Fruit fly (Drosophila melanogaster) whole organism, embryonic: Measurements from ENCODE around the gene CG6739.
A peak's percentile ranks its signal among the peaks of the same experiment; 100 is the strongest.

Source experiments
- Atf3 ChIP-seq: fragments of 200-800 bp; sonication (Bioruptor generic); optimal IDR thresholded peaks from 3 replicates; lab custom pipeline; 2016; ENCODE audit warnings: missing biosample characterization, missing genetic modification characterization
- BEAF-32 ChIP-seq: fragments of 200-800 bp; sonication (Bioruptor generic); optimal IDR thresholded peaks from 3 replicates; lab custom pipeline; 2017; ENCODE audit warnings: missing biosample characterization, missing genetic modification characterization, mild to moderate bottlenecking, moderate library complexity, missing genetic modification reagents
- Bgb ChIP-seq: fragments of 200-800 bp; sonication (Bioruptor generic); IDR thresholded peaks from 2 replicates; pipeline ENCODE4 v1.3.6; 2022; ENCODE audit warnings: missing biosample characterization, missing genetic modification characterization; ENCODE audit not compliant: partially characterized antibody
- CG10147 ChIP-seq: fragments of 200-800 bp; sonication (Bioruptor generic); optimal IDR thresholded peaks from 2 replicates; lab custom pipeline; 2019; ENCODE audit warnings: missing biosample characterization, mild to moderate bottlenecking, missing genetic modification characterization, moderate library complexity
- CG13296 ChIP-seq: fragments of 200-800 bp; sonication (Bioruptor generic); optimal IDR thresholded peaks from 3 replicates; lab custom pipeline; 2018; ENCODE audit warnings: missing biosample characterization, mild to moderate bottlenecking, missing genetic modification characterization
- CG16815 ChIP-seq: fragments of 200-800 bp; sonication (Bioruptor generic); optimal IDR thresholded peaks from 3 replicates; lab custom pipeline; 2017; ENCODE audit warnings: missing biosample characterization, mild to moderate bottlenecking, missing genetic modification characterization
- CG17612 ChIP-seq: fragments of 200-800 bp; sonication (Bioruptor generic); IDR thresholded peaks from 2 replicates; pipeline ENCODE4 v1.3.6; 2022; ENCODE audit warnings: missing biosample characterization, missing genetic modification characterization
- CG2120 ChIP-seq: fragments of 200-800 bp; sonication (Bioruptor generic); optimal IDR thresholded peaks from 3 replicates; lab custom pipeline; 2016; ENCODE audit warnings: missing biosample characterization, missing genetic modification characterization
- CG2712 ChIP-seq: fragments of 200-800 bp; optimal IDR thresholded peaks from 3 replicates; lab custom pipeline; 2019; ENCODE audit warnings: missing biosample characterization, mild to moderate bottlenecking, missing genetic modification characterization, moderate library complexity
- CG31441 ChIP-seq: fragments of 200-800 bp; sonication (Bioruptor generic); IDR thresholded peaks from 2 replicates; pipeline ENCODE4 v1.3.6; 2022; ENCODE audit warnings: missing biosample characterization, missing genetic modification characterization
- CG7928 ChIP-seq: fragments of 200-800 bp; sonication (Bioruptor generic); optimal IDR thresholded peaks from 2 replicates; lab custom pipeline; 2017; ENCODE audit warnings: missing biosample characterization, mild to moderate bottlenecking, missing genetic modification characterization
- CG7963 ChIP-seq: fragments of 200-800 bp; sonication (Bioruptor generic); IDR thresholded peaks from 3 replicates; pipeline ENCODE4 v1.3.6; 2022; ENCODE audit warnings: missing biosample characterization, missing genetic modification characterization; ENCODE audit not compliant: partially characterized antibody
- CG8944 ChIP-seq: fragments of 200-800 bp; sonication (Bioruptor generic); optimal IDR thresholded peaks from 3 replicates; lab custom pipeline; 2016; ENCODE audit warnings: missing biosample characterization, missing genetic modification characterization
- CG9609 ChIP-seq: fragments of 200-800 bp; sonication (Bioruptor generic); optimal IDR thresholded peaks from 3 replicates; lab custom pipeline; 2016; ENCODE audit warnings: missing biosample characterization, missing genetic modification characterization
- CG9797 ChIP-seq: fragments of 200-800 bp; sonication (Bioruptor generic); optimal IDR thresholded peaks from 3 replicates; lab custom pipeline; 2018; ENCODE audit warnings: missing biosample characterization, mild to moderate bottlenecking, missing genetic modification characterization
- Camta ChIP-seq: fragments of 200-800 bp; sonication (Bioruptor generic); optimal IDR thresholded peaks from 2 replicates; lab custom pipeline; 2016; ENCODE audit warnings: missing biosample characterization, missing genetic modification characterization
- D ChIP-seq, 2 experiments: fragments of 200-800 bp in 1 of 2; fragments of >200 bp in 1 of 2; sonication (Bioruptor generic) in 1 of 2; optimal IDR thresholded peaks; 2 replicates in 1 of 2; 3 replicates in 1 of 2; lab custom pipeline; 2017; ENCODE audit warnings: mild to moderate bottlenecking in 1 of 2, missing biosample characterization in 1 of 2, missing genetic modification characterization in 1 of 2, missing genetic modification reagents in 1 of 2
- D19A ChIP-seq: fragments of 200-800 bp; optimal IDR thresholded peaks from 3 replicates; lab custom pipeline; 2019; ENCODE audit warnings: missing biosample characterization, mild to moderate bottlenecking, missing genetic modification characterization, moderate library complexity
- Dip2 ChIP-seq: fragments of 200-800 bp; sonication (Bioruptor generic); IDR thresholded peaks from 2 replicates; pipeline ENCODE4 v1.3.6; 2022; ENCODE audit warnings: missing biosample characterization, missing genetic modification characterization
- Dp ChIP-seq: fragments of 200-800 bp; sonication (Bioruptor generic); optimal IDR thresholded peaks from 2 replicates; lab custom pipeline; 2018; ENCODE audit warnings: missing biosample characterization, mild to moderate bottlenecking, missing genetic modification characterization, moderate library complexity
- E2f2 ChIP-seq: fragments of 200-800 bp; sonication (Bioruptor generic); IDR thresholded peaks from 2 replicates; pipeline ENCODE4 v1.3.6; 2022; ENCODE audit warnings: missing biosample characterization, missing genetic modification characterization
- Eip74EF ChIP-seq, 2 experiments: fragments of 200-800 bp in 1 of 2; fragments of >200 bp in 1 of 2; sonication (Bioruptor generic) in 1 of 2; optimal IDR thresholded peaks; 2 replicates each; lab custom pipeline; 2017 to 2019; ENCODE audit warnings: missing biosample characterization in 2 of 2, missing genetic modification characterization in 2 of 2, mild to moderate bottlenecking in 1 of 2, moderate library complexity in 1 of 2
- Elba2 ChIP-seq: fragments of 200-800 bp; sonication (Bioruptor generic); optimal IDR thresholded peaks from 3 replicates; lab custom pipeline; 2016; ENCODE audit warnings: missing biosample characterization, missing genetic modification characterization
- HLH3B ChIP-seq: fragments of 200-800 bp; sonication (Bioruptor generic); IDR thresholded peaks from 2 replicates; pipeline ENCODE4 v1.3.6; 2022; ENCODE audit warnings: missing biosample characterization, missing genetic modification characterization
- Hr39 ChIP-seq: fragments of >200 bp; optimal IDR thresholded peaks from 2 replicates; lab custom pipeline; 2017
- Jarid2 ChIP-seq: fragments of 200-800 bp; sonication (Bioruptor generic); optimal IDR thresholded peaks from 3 replicates; lab custom pipeline; 2017; ENCODE audit warnings: mild to moderate bottlenecking, missing biosample characterization, missing genetic modification reagents, missing genetic modification characterization
- Lhr ChIP-seq: fragments of 200-800 bp; sonication (Bioruptor generic); optimal IDR thresholded peaks from 3 replicates; lab custom pipeline; 2017; ENCODE audit warnings: mild to moderate bottlenecking, missing biosample characterization, missing genetic modification reagents, missing genetic modification characterization
- Nf-YB ChIP-seq: fragments of 200-800 bp; sonication (Bioruptor generic); optimal IDR thresholded peaks from 3 replicates; lab custom pipeline; 2019; ENCODE audit warnings: missing biosample characterization, mild to moderate bottlenecking, missing genetic modification characterization, moderate library complexity
- Oli ChIP-seq: fragments of 200-800 bp; sonication (Bioruptor generic); optimal IDR thresholded peaks from 2 replicates; lab custom pipeline; 2018; ENCODE audit warnings: missing biosample characterization, mild to moderate bottlenecking, missing genetic modification characterization, moderate library complexity
- PHDP ChIP-seq: fragments of 200-800 bp; sonication (Bioruptor generic); optimal IDR thresholded peaks from 3 replicates; lab custom pipeline; 2018; ENCODE audit warnings: missing biosample characterization, mild to moderate bottlenecking, missing genetic modification characterization, moderate library complexity
- Ptx1 ChIP-seq: fragments of 200-800 bp; sonication (Bioruptor generic); IDR thresholded peaks from 2 replicates; pipeline ENCODE4 v1.3.6; 2022; ENCODE audit warnings: missing biosample characterization, missing genetic modification characterization
- Sox100B ChIP-seq: fragments of 200-800 bp; sonication (Bioruptor generic); optimal IDR thresholded peaks from 3 replicates; lab custom pipeline; 2018; ENCODE audit warnings: missing biosample characterization, mild to moderate bottlenecking, missing genetic modification characterization
- Tbp ChIP-seq: fragments of >200 bp; optimal IDR thresholded peaks from 2 replicates; lab custom pipeline; 2018; ENCODE audit warnings: missing biosample characterization, missing genetic modification characterization
- btn ChIP-seq: fragments of 200-800 bp; sonication (Bioruptor generic); optimal IDR thresholded peaks from 2 replicates; lab custom pipeline; 2016; ENCODE audit warnings: missing biosample characterization, missing genetic modification characterization
- cwo ChIP-seq: fragments of 200-800 bp; sonication (Bioruptor generic); optimal IDR thresholded peaks from 3 replicates; lab custom pipeline; 2017; ENCODE audit warnings: missing biosample characterization, missing genetic modification characterization, mild to moderate bottlenecking, moderate library complexity, missing genetic modification reagents
- eve ChIP-seq, 2 experiments: fragments of >200 bp; optimal IDR thresholded peaks; 2 replicates each; lab custom pipeline; 2017; ENCODE audit warnings: missing biosample characterization in 2 of 2, missing genetic modification characterization in 2 of 2
- exex ChIP-seq: fragments of 200-800 bp; sonication (Bioruptor generic); optimal IDR thresholded peaks from 4 replicates; lab custom pipeline; 2018; ENCODE audit warnings: missing biosample characterization, mild to moderate bottlenecking, missing genetic modification characterization, moderate library complexity
- hkb ChIP-seq, 2 experiments: fragments of 200-800 bp in 1 of 2; fragments of >200 bp in 1 of 2; sonication (Bioruptor generic) in 1 of 2; IDR thresholded peaks in 1 of 2; optimal IDR thresholded peaks in 1 of 2; 2 replicates each; pipeline versions ENCODE4 v1.3.6 to Lab custom; 2017 to 2022; ENCODE audit warnings: missing biosample characterization in 1 of 2, missing genetic modification characterization in 1 of 2
- lmd ChIP-seq: fragments of 200-800 bp; sonication (Bioruptor generic); IDR thresholded peaks from 2 replicates; pipeline ENCODE4 v1.3.6; 2022; ENCODE audit warnings: missing biosample characterization, missing genetic modification characterization
- mld ChIP-seq: fragments of 200-800 bp; sonication (Bioruptor generic); IDR thresholded peaks from 3 replicates; pipeline ENCODE4 v1.3.6; 2022; ENCODE audit warnings: missing biosample characterization, missing genetic modification characterization; ENCODE audit not compliant: partially characterized antibody
- phol ChIP-seq: fragments of 200-800 bp; sonication (Bioruptor generic); optimal IDR thresholded peaks from 3 replicates; lab custom pipeline; 2018; ENCODE audit warnings: missing biosample characterization, mild to moderate bottlenecking, missing genetic modification characterization, moderate library complexity
- prd ChIP-seq, 3 experiments: fragments of >200 bp in 2 of 3; fragments of 200-800 bp in 1 of 3; sonication (Bioruptor generic) in 1 of 3; optimal IDR thresholded peaks in 2 of 3; IDR thresholded peaks in 1 of 3; 2 replicates in 2 of 3; 3 replicates in 1 of 3; pipeline versions ENCODE4 v1.3.6 to Lab custom; 2017 to 2022; ENCODE audit warnings: missing biosample characterization in 1 of 3, missing genetic modification characterization in 1 of 3
- psq ChIP-seq: fragments of 200-800 bp; sonication (Bioruptor generic); optimal IDR thresholded peaks from 2 replicates; lab custom pipeline; 2017; ENCODE audit warnings: missing biosample characterization, missing genetic modification characterization
- ssp ChIP-seq: fragments of 200-800 bp; sonication (Bioruptor generic); IDR thresholded peaks from 2 replicates; pipeline ENCODE4 v1.3.6; 2022; ENCODE audit warnings: missing biosample characterization, missing genetic modification characterization
- tio ChIP-seq: fragments of 200-800 bp; sonication (Bioruptor generic); optimal IDR thresholded peaks from 2 replicates; lab custom pipeline; 2017; ENCODE audit warnings: missing biosample characterization, missing genetic modification characterization, inconsistent platforms
- tna ChIP-seq: fragments of 200-800 bp; sonication (Bioruptor generic); IDR thresholded peaks from 2 replicates; pipeline ENCODE4 v1.3.6; 2022; ENCODE audit warnings: missing biosample characterization, missing genetic modification characterization; ENCODE audit not compliant: partially characterized antibody
- tx ChIP-seq: fragments of 200-800 bp; sonication (Bioruptor generic); optimal IDR thresholded peaks from 2 replicates; lab custom pipeline; 2016; ENCODE audit warnings: missing biosample characterization, missing genetic modification characterization
- usp ChIP-seq: fragments of >200 bp; optimal IDR thresholded peaks from 2 replicates; lab custom pipeline; 2017; ENCODE audit warnings: missing biosample characterization, missing genetic modification characterization
- vfl ChIP-seq: fragments of 200-800 bp; sonication (Bioruptor generic); optimal IDR thresholded peaks from 2 replicates; lab custom pipeline; 2016; ENCODE audit warnings: missing biosample characterization, missing genetic modification characterization

The CG6739 gene

dm6 chr2L:7564856-7565255, 43.3 kb upstream of the CG6739 start (continued):
- TF ChIP-seq tna (GFP tag; lab: Robert Waterston, UW) (no peak), mld (GFP tag; lab: Robert Waterston, UW) (no peak), psq (GFP tag; lab: Kevin White, UChicago) (no peak), cwo (GFP tag; lab: Kevin White, UChicago) (no peak), CG2712 (tag; lab: Kevin White, UChicago) (peak; percentile 77), CG10147 (peak; percentile 37), D19A (peak; percentile 56), CG16815 (GFP tag; lab: Kevin White, UChicago) (peak; percentile 72), CG8944 (peak; percentile 64), Oli (tag; lab: Kevin White, UChicago) (peak; percentile 68), tio (peak; percentile 59), Dip2 (GFP tag; lab: Robert Waterston, UW) (no peak), CG17612 (GFP tag; lab: Robert Waterston, UW) (no peak), Dp (GFP tag; lab: Kevin White, UChicago) (no peak), usp (GFP tag; lab: Kevin White, UChicago) (no peak), tx (GFP tag; lab: Kevin White, UChicago) (peak; percentile 45), CG7963 (no peak), vfl (peak; percentile 10), Camta (GFP tag; lab: Kevin White, UChicago) (peak; percentile 70), CG7928 (GFP tag; lab: Kevin White, UChicago) (no peak), Nf-YB (GFP tag; lab: Kevin White, UChicago) (peak; percentile 1), PHDP (tag; lab: Kevin White, UChicago) (peak; percentile 49), BEAF-32 (no peak), D (optimal IDR thresholded peaks at IDR 0.05; lab: Kevin White, UChicago) (no peak), D (GFP tag; optimal IDR thresholded peaks at IDR 0.05; lab: Kevin White, UChicago) (peak; percentile 69), hkb (optimal IDR thresholded peaks at IDR 0.05; lab: Kevin White, UChicago) (no peak), hkb (GFP tag; IDR thresholded peaks at IDR 0.05; lab: Robert Waterston, UW) (peak; percentile 71), Sox100B (GFP tag; lab: Kevin White, UChicago) (peak; percentile 25), Lhr (GFP tag; lab: Kevin White, UChicago) (peak; percentile 22), CG2120 (GFP tag; lab: Kevin White, UChicago) (peak; percentile 62), Eip74EF (GFP tag; optimal IDR thresholded peaks at IDR 0.05; lab: Kevin White, UChicago) (no peak), CG13296 (GFP tag; lab: Kevin White, UChicago) (no peak), Hr39 (no peak), E2f2 (peak; percentile 52), Jarid2 (GFP tag; lab: Kevin White, UChicago) (peak; percentile 25), eve (GFP tag; optimal IDR thresholded peaks at IDR 0.05; lab: Kevin White, UChicago) (peak in 1 of 2 experiments; percentile 39), ssp (peak; percentile 31; the same call in 1 of the 2 replicates), Bgb (GFP tag; lab: Robert Waterston, UW) (no peak), phol (tag; lab: Kevin White, UChicago) (peak; percentile 64), CG9609 (peak; percentile 64), Tbp (GFP tag; lab: Kevin White, UChicago) (no peak), btn (GFP tag; lab: Kevin White, UChicago) (peak; percentile 56), Elba2 (no peak), Ptx1 (GFP tag; lab: Robert Waterston, UW) (peak; percentile 69), CG31441 (peak; percentile 59), prd (optimal IDR thresholded peaks at IDR 0.05; lab: Kevin White, UChicago) (no peak), prd (GFP tag; IDR thresholded peaks at IDR 0.05; lab: Robert Waterston, UW) (peak; percentile 81), exex (no peak), HLH3B (GFP tag; lab: Robert Waterston, UW) (peak; percentile 71), CG9797 (no peak), Atf3 (GFP tag; lab: Kevin White, UChicago) (peak; percentile 62), lmd (GFP tag; lab: Robert Waterston, UW) (peak; percentile 79)
